Worm (Caenorhabditis elegans) whole organism, L4/young adult: Measurements from ENCODE around the gene F58E1.13.

Source experiments
- W03F9.2 ChIP-seq: fragments of 150-350 bp; optimal IDR thresholded peaks from 2 replicates; lab custom pipeline; 2014; ENCODE audit warnings: missing biosample characterization, missing genetic modification characterization
- dao-5 ChIP-seq: sonication (generic microtip); optimal IDR thresholded peaks from 2 replicates; lab custom pipeline; 2016; ENCODE audit warnings: missing genotype, missing genetic modification characterization, moderate library complexity, missing compliant biosample characterization

DNA sequence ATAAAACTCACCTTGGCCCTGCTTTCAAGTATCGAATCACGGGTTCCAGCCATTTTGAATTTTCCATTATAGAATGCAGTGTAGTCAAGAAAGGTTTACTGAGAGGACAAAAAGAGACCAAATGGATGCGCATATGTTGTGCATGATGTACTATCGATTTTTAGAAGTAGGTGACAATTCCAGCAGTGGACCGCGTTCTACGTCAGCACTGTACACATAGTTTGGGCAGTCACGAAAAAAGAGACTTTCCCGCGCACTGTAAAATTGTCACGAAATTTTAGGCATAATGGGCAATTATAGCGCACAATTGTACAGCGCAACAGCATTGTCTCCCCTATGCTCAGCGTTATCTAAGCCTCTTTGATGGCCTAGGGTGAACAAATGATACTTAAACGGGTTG is 4.7 kb downstream of the F58E1.13 start, which contains the start of gene fbxc-22:
- TF ChIP-seq dao-5 (tag; lab: Kevin White, UChicago) (no peak), W03F9.2 (tag; lab: Kevin White, UChicago) (no peak)
